Worm (Caenorhabditis elegans) whole organism, young adult: Measurements from ENCODE around the gene C50F7.9.

Experiments used
- B0336.3 ChIP-seq: fragments of 200-800 bp; sonication (Bioruptor generic); IDR thresholded peaks from 2 replicates; pipeline ENCODE4 v1.3.6; 2022; ENCODE audit warnings: missing genetic modification characterization, missing compliant biosample characterization
- C06A6.2 ChIP-seq: fragments of 200-800 bp; sonication (Bioruptor generic); conservative IDR thresholded peaks from 2 replicates; pipeline ENCODE4 v1.3.6; 2022; ENCODE audit warnings: missing genetic modification characterization, missing compliant biosample characterization
- C17E4.6 ChIP-seq: fragments of 200-800 bp; sonication (Bioruptor generic); IDR thresholded peaks from 2 replicates; pipeline ENCODE4 v1.3.6; 2022; ENCODE audit warnings: missing genetic modification reagents, missing genetic modification characterization, missing compliant biosample characterization
- K11D2.4 ChIP-seq: fragments of 200-800 bp; sonication (Bioruptor generic); IDR thresholded peaks from 2 replicates; pipeline ENCODE4 v1.3.6; 2022; ENCODE audit warnings: missing genetic modification reagents, missing genetic modification characterization, missing compliant biosample characterization
- K12H6.12 ChIP-seq: fragments of 200-800 bp; sonication (Bioruptor generic); optimal IDR thresholded peaks from 2 replicates; lab custom pipeline; 2018; ENCODE audit warnings: mild to moderate bottlenecking, missing genetic modification characterization, missing compliant biosample characterization
- T07F8.4 ChIP-seq: sonication (generic microtip); optimal IDR thresholded peaks from 2 replicates; lab custom pipeline; 2016; ENCODE audit warnings: mild to moderate bottlenecking, missing genetic modification characterization, moderate library complexity, missing compliant biosample characterization
- T26A5.8 ChIP-seq: sonication (generic microtip); optimal IDR thresholded peaks from 2 replicates; lab custom pipeline; 2016; ENCODE audit warnings: missing genetic modification characterization, missing compliant biosample characterization
- Y56A3A.18 ChIP-seq: fragments of 200-800 bp; sonication (Bioruptor generic); IDR thresholded peaks from 2 replicates; pipeline ENCODE4 v1.3.6; 2022; ENCODE audit warnings: missing genetic modification reagents, missing genetic modification characterization, missing compliant biosample characterization
- Y79H2A.3 ChIP-seq: fragments of 200-800 bp; sonication (Bioruptor generic); conservative IDR thresholded peaks from 2 replicates; pipeline ENCODE4 v1.3.6; 2022; ENCODE audit warnings: missing genetic modification reagents, missing genetic modification characterization, missing compliant biosample characterization
- ama-1 ChIP-seq, 3 experiments: fragments of 150-350 bp in 1 of 3; sonication (generic microtip) in 2 of 3; optimal IDR thresholded peaks; 2 replicates each; lab custom pipeline; 2014 to 2018; ENCODE audit warnings: missing biosample characterization in 2 of 3, missing genetic modification characterization in 2 of 3, missing genetic modification reagents in 2 of 3
- aptf-2 ChIP-seq: fragments of 200-800 bp; sonication (Bioruptor generic); conservative IDR thresholded peaks from 2 replicates; pipeline ENCODE4 v1.3.6; 2022; ENCODE audit warnings: missing genetic modification reagents, missing genetic modification characterization, missing compliant biosample characterization
- attf-6 ChIP-seq: fragments of 200-800 bp; sonication (Bioruptor generic); IDR thresholded peaks from 2 replicates; pipeline ENCODE4 v1.3.6; 2022; ENCODE audit warnings: missing genetic modification reagents, missing genetic modification characterization, missing compliant biosample characterization
- bed-2 ChIP-seq: fragments of 200-800 bp; sonication (Bioruptor generic); IDR thresholded peaks from 2 replicates; pipeline ENCODE4 v1.3.6; 2022; ENCODE audit warnings: missing genetic modification reagents, missing genetic modification characterization, missing compliant biosample characterization
- cebp-1 ChIP-seq, 2 experiments: fragments of 200-800 bp in 1 of 2; sonication (Bioruptor generic) in 1 of 2; sonication (generic microtip) in 1 of 2; IDR thresholded peaks in 1 of 2; optimal IDR thresholded peaks in 1 of 2; 2 replicates each; pipeline versions ENCODE4 v1.3.6 to Lab custom; 2017 to 2022; ENCODE audit warnings: missing compliant biosample characterization in 2 of 2, missing genetic modification characterization in 2 of 2, mild to moderate bottlenecking in 1 of 2, missing genetic modification reagents in 1 of 2, moderate library complexity in 1 of 2
- cebp-2 ChIP-seq: fragments of 200-800 bp; sonication (Bioruptor generic); IDR thresholded peaks from 2 replicates; pipeline ENCODE4 v1.3.6; 2022; ENCODE audit warnings: missing genetic modification characterization, missing compliant biosample characterization
- ceh-91 ChIP-seq: fragments of 200-800 bp; sonication (Bioruptor generic); IDR thresholded peaks from 2 replicates; pipeline ENCODE4 v1.3.6; 2022; ENCODE audit warnings: missing genetic modification reagents, missing genetic modification characterization, missing compliant biosample characterization
- egrh-3 ChIP-seq: fragments of 200-800 bp; sonication (Bioruptor generic); IDR thresholded peaks from 2 replicates; pipeline ENCODE4 v1.3.6; 2022; ENCODE audit warnings: missing genetic modification reagents, missing genetic modification characterization, missing compliant biosample characterization
- lin-35 ChIP-seq, 3 experiments: fragments of 150-350 bp in 2 of 3; sonication (generic microtip) in 1 of 3; optimal IDR thresholded peaks; 2 replicates each; lab custom pipeline; 2014 to 2018; ENCODE audit warnings: missing biosample characterization in 3 of 3, missing genetic modification characterization in 3 of 3, missing genetic modification reagents in 3 of 3
- lsy-27 ChIP-seq: sonication (generic microtip); optimal IDR thresholded peaks from 2 replicates; lab custom pipeline; 2017; ENCODE audit warnings: missing genetic modification characterization, mild to moderate bottlenecking, missing compliant biosample characterization, antibody characterized with exemption, missing genotype, borderline replicate concordance; ENCODE audit not compliant: insufficient read depth
- madf-6 ChIP-seq: fragments of 200-800 bp; sonication (Bioruptor generic); IDR thresholded peaks from 2 replicates; pipeline ENCODE4 v1.3.6; 2022; ENCODE audit warnings: missing genetic modification reagents, missing genetic modification characterization, missing compliant biosample characterization
- mel-28 ChIP-seq: sonication (generic microtip); optimal IDR thresholded peaks from 2 replicates; lab custom pipeline; 2016; ENCODE audit warnings: borderline replicate concordance, mild to moderate bottlenecking, missing genetic modification characterization, missing compliant biosample characterization
- nfya-1 ChIP-seq: sonication (generic microtip); optimal IDR thresholded peaks from 2 replicates; lab custom pipeline; 2017; ENCODE audit warnings: antibody characterized with exemption, missing compliant biosample characterization, missing genetic modification characterization, borderline replicate concordance; ENCODE audit not compliant: insufficient read depth
- nfya-2 ChIP-seq: fragments of 200-800 bp; sonication (Bioruptor generic); IDR thresholded peaks from 2 replicates; pipeline ENCODE4 v1.3.6; 2022; ENCODE audit warnings: missing genetic modification reagents, missing genetic modification characterization, missing compliant biosample characterization
- nfyb-1 ChIP-seq: fragments of 200-800 bp; sonication (Bioruptor generic); IDR thresholded peaks from 2 replicates; pipeline ENCODE4 v1.3.6; 2022; ENCODE audit warnings: missing genetic modification reagents, missing genetic modification characterization, missing compliant biosample characterization
- nhr-80 ChIP-seq: sonication (generic microtip); optimal IDR thresholded peaks from 2 replicates; lab custom pipeline; 2016; ENCODE audit warnings: missing genetic modification characterization, missing compliant biosample characterization
- rcor-1 ChIP-seq: fragments of 200-800 bp; sonication (Bioruptor generic); IDR thresholded peaks from 2 replicates; pipeline ENCODE4 v1.3.6; 2022; ENCODE audit warnings: missing genetic modification reagents, missing genetic modification characterization, missing compliant biosample characterization
- sea-2 ChIP-seq: fragments of 200-800 bp; sonication (Bioruptor generic); IDR thresholded peaks from 2 replicates; pipeline ENCODE4 v1.3.6; 2022; ENCODE audit warnings: missing genetic modification characterization, missing compliant biosample characterization
- snpc-1.1 ChIP-seq: sonication (generic microtip); optimal IDR thresholded peaks from 2 replicates; lab custom pipeline; 2017; ENCODE audit warnings: missing genetic modification characterization, mild to moderate bottlenecking, missing compliant biosample characterization, antibody characterized with exemption, moderate library complexity, missing genotype, missing genetic modification reagents; ENCODE audit not compliant: insufficient read depth
- snpc-1.3 ChIP-seq: sonication (generic microtip); optimal IDR thresholded peaks from 2 replicates; lab custom pipeline; 2017; ENCODE audit warnings: missing genetic modification characterization, mild to moderate bottlenecking, missing compliant biosample characterization, antibody characterized with exemption, moderate library complexity, missing genotype, missing genetic modification reagents; ENCODE audit not compliant: insufficient read depth
- somi-1 ChIP-seq: fragments of 200-800 bp; sonication (Bioruptor generic); optimal IDR thresholded peaks from 2 replicates; lab custom pipeline; 2018; ENCODE audit warnings: mild to moderate bottlenecking, missing genetic modification characterization, missing compliant biosample characterization
- tbx-9 ChIP-seq: sonication (generic microtip); optimal IDR thresholded peaks from 2 replicates; lab custom pipeline; 2016; ENCODE audit warnings: borderline replicate concordance, missing genetic modification characterization, inconsistent platforms, missing compliant biosample characterization
- zim-3 ChIP-seq: sonication (generic microtip); optimal IDR thresholded peaks from 2 replicates; lab custom pipeline; 2017; ENCODE audit warnings: mild to moderate bottlenecking, missing genetic modification characterization, moderate library complexity, missing compliant biosample characterization
- ztf-25 ChIP-seq: fragments of 200-800 bp; sonication (Bioruptor generic); IDR thresholded peaks from 2 replicates; pipeline ENCODE4 v1.3.6; 2022; ENCODE audit warnings: missing genetic modification reagents, missing genetic modification characterization, missing compliant biosample characterization

C50F7.9 gene

DNA sequence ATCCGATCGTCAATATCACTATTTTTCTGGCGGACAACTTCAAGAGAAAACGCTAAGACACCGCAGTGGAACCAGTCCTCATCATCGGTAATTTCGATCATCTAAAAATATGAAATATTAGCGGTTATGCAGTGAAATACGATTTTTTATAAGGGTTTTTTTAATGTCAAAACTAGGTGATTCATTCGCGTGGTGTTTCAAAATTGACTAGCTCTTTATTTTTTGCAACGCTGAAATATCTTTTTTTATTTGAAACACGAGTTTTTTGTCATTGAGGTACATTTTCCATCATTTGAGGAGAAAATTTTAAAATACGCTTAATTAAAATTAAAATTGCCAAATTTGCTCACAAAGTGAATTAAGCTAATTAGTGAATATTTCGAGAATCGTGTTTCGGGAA is 27.7 kb upstream of the C50F7.9 start, which contains the start of gene dsb-3:
TSS of gene dsb-3 (minus strand) at position 101 of the 400 bp plus-strand sequence.
- no peak for TF ChIP-seq ama-1 (optimal IDR thresholded peaks at IDR 0.05; lab: Kevin White, UChicago)
- TF ChIP-seq ama-1 (GFP tag; optimal IDR thresholded peaks at IDR 0.05; lab: Kevin White, UChicago): no peak
- no peak for TF ChIP-seq ztf-25 (GFP tag; lab: Robert Waterston, UW)
- no peak for TF ChIP-seq sea-2 (GFP tag; lab: Robert Waterston, UW)
- TF ChIP-seq mel-28 (tag; lab: Kevin White, UChicago): no peak
- TF ChIP-seq rcor-1 (GFP tag; lab: Robert Waterston, UW): no peak
- TF ChIP-seq nfyb-1 (GFP tag; lab: Robert Waterston, UW): no peak

DNA sequence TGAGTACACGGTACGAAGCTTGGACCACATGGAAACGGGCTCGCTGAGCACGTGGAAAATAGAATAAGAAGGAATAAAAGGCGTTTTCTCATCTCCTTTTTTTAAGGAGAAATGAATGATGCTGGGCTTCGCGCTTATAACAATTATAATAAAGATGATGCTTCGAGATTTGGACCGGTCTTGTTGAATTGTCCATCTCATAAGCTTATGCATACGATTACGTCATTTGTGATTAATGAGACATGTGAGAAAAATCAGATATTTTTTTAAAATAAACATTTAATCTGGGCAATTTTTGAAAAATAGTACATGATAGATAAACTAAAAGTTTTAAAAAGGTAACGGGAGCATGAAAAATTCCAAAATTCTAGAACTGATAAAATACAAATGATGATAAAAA is 25.4 kb upstream of the C50F7.9 start, which contains the start of gene C46A5.4:
TSS of gene C46A5.4 (minus strand) at position 101 of the 400 bp plus-strand sequence.
- TF ChIP-seq somi-1 (no peak), T07F8.4 (tag; lab: Kevin White, UChicago) (no peak), lin-35 (GFP tag; optimal IDR thresholded peaks at IDR 0.05; lab: Kevin White, UChicago) (no peak), lsy-27 (tag; lab: Kevin White, UChicago) (no peak), bed-2 (GFP tag; lab: Robert Waterston, UW) (no peak), C06A6.2 (GFP tag; lab: Robert Waterston, UW) (no peak), K11D2.4 (GFP tag; lab: Robert Waterston, UW) (no peak), nfyb-1 (GFP tag; lab: Robert Waterston, UW) (no peak), mel-28 (tag; lab: Kevin White, UChicago) (no peak), Y79H2A.3 (GFP tag; lab: Robert Waterston, UW) (no peak)

ce11 chrIV:7754114-7754513 is 22.3 kb upstream of the C50F7.9 start:
- TF ChIP-seq egrh-3 (peak; percentile 75; the same call in 1 of the 2 replicates), C17E4.6 (GFP tag; lab: Robert Waterston, UW) (no peak)

DNA sequence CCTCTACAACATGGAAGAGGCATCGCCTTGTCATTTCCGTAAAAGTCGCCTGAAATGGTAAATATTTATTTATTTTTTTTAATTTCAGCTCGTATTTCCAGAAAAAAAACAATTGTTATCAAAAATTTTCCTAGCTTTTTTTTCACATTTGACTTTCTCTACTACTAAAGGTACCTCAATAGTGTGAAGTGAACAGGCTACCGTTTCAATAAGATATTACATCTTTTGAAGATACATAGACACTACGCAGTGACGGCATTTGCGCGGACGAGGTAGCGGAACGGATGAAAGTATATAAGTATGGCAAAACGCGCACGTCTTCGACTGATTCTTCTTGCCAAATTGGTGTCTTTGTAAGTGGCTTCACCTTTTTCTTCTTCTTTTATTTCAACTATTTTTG is 21.2 kb upstream of the C50F7.9 start, which contains the start of gene col-14:
TSS of gene col-14 (plus strand) at position 301 of the 400 bp plus-strand sequence.
- TF ChIP-seq attf-6 (GFP tag; lab: Robert Waterston, UW): no peak
- TF ChIP-seq snpc-1.3 (tag; lab: Kevin White, UChicago): no peak
- no peak for TF ChIP-seq T26A5.8 (tag; lab: Kevin White, UChicago)
- TF ChIP-seq, all 124 proteins: peak for 0

DNA sequence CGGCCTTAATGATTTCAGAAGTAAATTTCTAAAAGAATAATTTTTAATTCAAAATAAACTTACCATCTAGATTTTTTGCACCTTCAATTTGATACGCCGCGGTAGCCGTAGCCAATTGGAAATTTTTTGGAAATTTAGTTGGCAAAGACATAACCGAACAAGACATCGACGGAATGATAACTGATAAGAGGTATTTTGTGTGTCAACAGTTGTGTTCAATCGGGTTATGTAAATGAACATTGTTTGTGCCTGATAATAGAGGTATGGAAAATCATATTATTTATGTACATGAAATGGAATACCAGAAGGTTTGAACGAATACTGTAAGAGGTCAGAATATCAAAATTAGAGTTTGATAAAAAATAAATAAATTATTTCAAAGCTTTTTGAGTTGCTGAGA is 16.0 kb upstream of the C50F7.9 start, which contains the start of gene klo-1:
TSS of gene klo-1 (minus strand) at position 388 of the 400 bp plus-strand sequence.
- no peak for TF ChIP-seq nfya-1 (tag; lab: Kevin White, UChicago)
- peak; percentile 77 for TF ChIP-seq nhr-80 (tag; lab: Kevin White, UChicago)

DNA sequence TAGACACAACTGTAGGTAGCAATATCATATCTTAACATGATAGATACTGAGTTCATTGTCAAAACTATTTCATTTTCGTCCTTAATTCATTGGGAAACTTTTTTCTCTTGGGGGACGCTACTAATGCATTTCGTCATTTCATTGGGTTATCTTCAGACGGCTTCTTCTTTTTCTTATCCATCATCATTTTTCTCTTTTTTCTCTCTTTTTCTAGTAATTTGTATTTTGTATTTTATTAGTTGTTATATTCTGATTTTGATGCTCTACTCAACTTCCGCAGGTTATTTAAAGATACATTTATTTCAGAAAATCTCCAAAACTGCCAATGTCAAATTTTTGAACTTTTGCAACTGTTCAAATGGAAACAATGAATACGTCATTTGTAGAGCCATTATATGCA is 11.7 kb upstream of the C50F7.9 start, which contains the start of gene npr-35:
TSS of gene npr-35 (plus strand) at position 301 of the 400 bp plus-strand sequence.
- no peak for TF ChIP-seq tbx-9 (tag; lab: Kevin White, UChicago)
- TF ChIP-seq cebp-1 (GFP tag; IDR thresholded peaks at IDR 0.05; lab: Robert Waterston, UW): no peak
- TF ChIP-seq cebp-1 (tag; optimal IDR thresholded peaks at IDR 0.05; lab: Kevin White, UChicago): no peak
- no peak for TF ChIP-seq Y56A3A.18 (GFP tag; lab: Robert Waterston, UW)
- TF ChIP-seq madf-6 (GFP tag; lab: Robert Waterston, UW): no peak
- no peak for TF ChIP-seq ama-1 (optimal IDR thresholded peaks at IDR 0.05; lab: Kevin White, UChicago)
- no peak for TF ChIP-seq ama-1 (GFP tag; optimal IDR thresholded peaks at IDR 0.05; lab: Kevin White, UChicago)
- no peak for TF ChIP-seq nfya-2
- TF ChIP-seq snpc-1.1: no peak
- TF ChIP-seq B0336.3 (GFP tag; lab: Robert Waterston, UW): no peak
- TF ChIP-seq zim-3: no peak
- no peak for TF ChIP-seq cebp-2
- no peak for TF ChIP-seq K12H6.12 (tag; lab: Kevin White, UChicago)
- no peak for TF ChIP-seq bed-2 (GFP tag; lab: Robert Waterston, UW)
- no peak for TF ChIP-seq aptf-2 (GFP tag; lab: Robert Waterston, UW)
- no peak for TF ChIP-seq ceh-91 (GFP tag; lab: Robert Waterston, UW)
